Worm (Caenorhabditis elegans): ENCODE measurements around the gene T01B7.5.

DNA sequence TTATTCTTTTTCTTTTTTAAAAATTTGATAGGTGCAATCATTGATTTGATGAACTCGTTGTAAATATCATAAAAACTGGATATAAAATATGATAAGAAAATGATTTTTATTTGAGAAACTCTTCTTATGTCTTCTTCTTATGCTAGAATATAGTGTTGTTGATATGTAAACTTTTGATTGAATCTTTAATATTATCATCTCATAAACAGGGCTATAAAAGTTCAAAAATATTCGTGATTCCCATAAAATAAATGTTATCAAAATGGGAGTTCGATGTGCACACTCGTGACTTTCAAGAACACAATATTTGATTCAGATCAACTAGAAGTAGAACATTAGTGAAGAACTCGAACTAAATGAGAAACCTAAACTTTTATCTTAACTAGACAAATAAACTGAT, 22.3 kb downstream of the T01B7.5 start:
- TF ChIP-seq unc-130 (GFP tag; optimal IDR thresholded peaks at IDR 0.05) (no peak), nhr-77 (tag; optimal IDR thresholded peaks at IDR 0.05) (peak; percentile 82), egl-43 (GFP tag; IDR thresholded peaks at IDR 0.05) (no peak), ces-1 (GFP tag; optimal IDR thresholded peaks at IDR 0.05) (no peak), sdz-12 (GFP tag; optimal IDR thresholded peaks at IDR 0.05) (no peak)
